Fruit fly (Drosophila melanogaster): ENCODE measurements around the gene AP-1gamma.

Gene AP-1gamma

DNA sequence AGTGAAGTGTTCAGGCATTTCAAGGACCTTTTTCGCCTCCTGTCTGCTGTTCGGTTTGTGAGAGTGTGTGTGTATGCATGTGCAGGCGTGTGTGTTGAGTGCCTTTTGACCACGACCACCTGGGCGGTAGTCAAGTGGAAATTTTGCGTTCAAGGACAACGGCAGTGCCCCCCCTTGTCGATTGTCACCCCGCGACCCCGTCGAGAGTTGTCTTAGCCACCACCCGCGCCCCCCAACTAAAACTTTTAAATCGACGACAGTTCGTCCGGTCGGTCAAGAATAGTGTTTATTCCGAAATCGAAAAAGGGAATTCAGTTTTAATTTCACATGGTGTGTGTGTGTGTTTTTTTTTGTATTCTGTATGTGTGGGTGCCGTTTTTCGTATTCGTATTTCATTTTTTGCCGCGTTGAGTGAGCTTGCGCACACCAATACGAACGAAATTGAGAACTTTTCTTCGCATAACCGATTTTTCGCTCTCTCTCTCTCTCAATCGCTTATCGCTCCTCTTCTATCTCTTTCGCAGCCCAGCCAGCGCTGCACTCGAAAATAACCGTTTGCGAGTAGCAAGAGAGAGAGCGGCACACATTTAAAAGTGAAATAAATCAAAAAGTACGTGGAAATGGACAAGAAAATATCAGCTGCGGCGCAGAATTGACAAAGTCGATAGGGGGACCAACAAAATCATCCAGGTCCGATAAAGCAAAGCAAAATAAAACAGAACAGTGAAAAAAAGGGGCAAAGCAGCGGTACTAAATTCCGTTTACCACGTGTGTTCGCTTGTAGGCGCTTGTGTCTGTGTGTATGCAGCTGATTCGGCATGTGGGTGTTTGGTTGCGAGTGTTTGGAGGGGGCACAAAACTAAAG lies 55.4 kb downstream of the AP-1gamma start (continued):
- peak; percentile 74 for TF ChIP-seq dm (GFP tag; optimal IDR thresholded peaks at IDR 0.05)
- peak in 1 of 2 experiments; percentile 8 for TF ChIP-seq Pdp1 (GFP tag; optimal IDR thresholded peaks at IDR 0.05)
- no peak for TF ChIP-seq sna (GFP tag; IDR thresholded peaks at IDR 0.05; ENCODE audit: partially characterized antibody)
- no peak for TF ChIP-seq Ssrp (tag; optimal IDR thresholded peaks at IDR 0.05)
- peak; percentile 65 for TF ChIP-seq CG1832 (GFP tag; optimal IDR thresholded peaks at IDR 0.05)
- peak; percentile 49 for TF ChIP-seq CG5180 (GFP tag; optimal IDR thresholded peaks at IDR 0.05)
- no peak for TF ChIP-seq CG12299 (tag; optimal IDR thresholded peaks at IDR 0.05)
- TF ChIP-seq Dfd (GFP tag; optimal IDR thresholded peaks at IDR 0.05): no peak
- no peak for TF ChIP-seq Dad (GFP tag; optimal IDR thresholded peaks at IDR 0.05)
- TF ChIP-seq HmgD (GFP tag; optimal IDR thresholded peaks at IDR 0.05): no peak
- TF ChIP-seq Stat92E (GFP tag; optimal IDR thresholded peaks at IDR 0.05): no peak
- peak; percentile 25; the same call in 1 of the 2 replicates for TF ChIP-seq CG13287 (GFP tag; IDR thresholded peaks at IDR 0.05; ENCODE audit: partially characterized antibody)
- 0 out of 2 replicates have a peak, but pooled peaks have one; percentile 46 for TF ChIP-seq Drgx (GFP tag; IDR thresholded peaks at IDR 0.05)
- TF ChIP-seq CG11093 (GFP tag; IDR thresholded peaks at IDR 0.05): no peak
- peak; percentile 12 for TF ChIP-seq CG18262 (tag; optimal IDR thresholded peaks at IDR 0.05)
- no peak for TF ChIP-seq tna (GFP tag; IDR thresholded peaks at IDR 0.05; ENCODE audit: partially characterized antibody)
- no peak for TF ChIP-seq oc (tag; optimal IDR thresholded peaks at IDR 0.05)
- TF ChIP-seq CG10543 (GFP tag; optimal IDR thresholded peaks at IDR 0.05): peak; percentile 13
- TF ChIP-seq CG8388 (GFP tag; optimal IDR thresholded peaks at IDR 0.05): no peak
- peak; percentile 65; the same call in 2 of the 3 replicates for TF ChIP-seq sr (GFP tag; IDR thresholded peaks at IDR 0.05)
- TF ChIP-seq Eip74EF (GFP tag; optimal IDR thresholded peaks at IDR 0.05): peak in 1 of 2 experiments; percentile 43
- TF ChIP-seq CG6254 (GFP tag; optimal IDR thresholded peaks at IDR 0.05): no peak
- TF ChIP-seq CG33213 (GFP tag; optimal IDR thresholded peaks at IDR 0.05): no peak
- TF ChIP-seq kni (GFP tag; optimal IDR thresholded peaks at IDR 0.05): peak; percentile 35
- TF ChIP-seq cg (GFP tag; optimal IDR thresholded peaks at IDR 0.05): peak; percentile 82
- TF ChIP-seq CG15269 (tag; optimal IDR thresholded peaks at IDR 0.05): no peak
- no peak for TF ChIP-seq Dref (GFP tag; IDR thresholded peaks at IDR 0.05)
- TF ChIP-seq ewg (GFP tag; optimal IDR thresholded peaks at IDR 0.05): peak; percentile 51
- TF ChIP-seq vnd (GFP tag; IDR thresholded peaks at IDR 0.05; ENCODE audit: partially characterized antibody): no peak
- TF ChIP-seq CG7963 (GFP tag; IDR thresholded peaks at IDR 0.05; ENCODE audit: partially characterized antibody): no peak
- TF ChIP-seq bab2 (GFP tag; optimal IDR thresholded peaks at IDR 0.05): no peak
- no peak for TF ChIP-seq cad (GFP tag; optimal IDR thresholded peaks at IDR 0.05)
- TF ChIP-seq CG3726 (GFP tag; IDR thresholded peaks at IDR 0.05): no peak
- no peak for TF ChIP-seq klu (GFP tag; IDR thresholded peaks at IDR 0.05)
- TF ChIP-seq onecut (GFP tag; IDR thresholded peaks at IDR 0.05): no peak
- no peak for TF ChIP-seq CG12236 (GFP tag; optimal IDR thresholded peaks at IDR 0.05)
- no peak for TF ChIP-seq mirr (GFP tag; optimal IDR thresholded peaks at IDR 0.05)
- no peak for TF ChIP-seq CG7987 (GFP tag; optimal IDR thresholded peaks at IDR 0.05)
- TF ChIP-seq CG15073 (GFP tag; optimal IDR thresholded peaks at IDR 0.05): no peak
- TF ChIP-seq CG1233 (GFP tag; optimal IDR thresholded peaks at IDR 0.05): no peak
- TF ChIP-seq bsh (GFP tag; optimal IDR thresholded peaks at IDR 0.05): peak in 1 of 2 experiments; percentile 41
- TF ChIP-seq CG1603 (tag; optimal IDR thresholded peaks at IDR 0.05): no peak
- no peak for TF ChIP-seq H2.0 (GFP tag; IDR thresholded peaks at IDR 0.05)
- TF ChIP-seq HLH3B (GFP tag; IDR thresholded peaks at IDR 0.05): no peak
- TF ChIP-seq corto (GFP tag; optimal IDR thresholded peaks at IDR 0.05): no peak
- no peak for TF ChIP-seq emc (GFP tag; optimal IDR thresholded peaks at IDR 0.05)
- TF ChIP-seq CG10321 (GFP tag; IDR thresholded peaks at IDR 0.05): no peak
